Fruit fly (Drosophila melanogaster) whole organism, embryonic: ENCODE results near the gene CG5071.

Source experiments
- Atf3 ChIP-seq: fragments of 200-800 bp; sonication (Bioruptor generic); optimal IDR thresholded peaks from 3 replicates; lab custom pipeline; 2016; ENCODE audit warnings: missing biosample characterization, missing genetic modification characterization
- B-H1 ChIP-seq: fragments of 200-800 bp; sonication (Bioruptor generic); IDR thresholded peaks from 3 replicates; pipeline ENCODE4 v1.3.6; 2022; ENCODE audit warnings: missing biosample characterization, missing genetic modification characterization
- Blimp-1 ChIP-seq: fragments of 200-800 bp; sonication (Bioruptor generic); optimal IDR thresholded peaks from 3 replicates; lab custom pipeline; 2018; ENCODE audit warnings: missing biosample characterization, missing genetic modification characterization, mild to moderate bottlenecking, moderate library complexity, missing genetic modification reagents
- CG11398 ChIP-seq: fragments of 200-800 bp; sonication (Bioruptor generic); optimal IDR thresholded peaks from 2 replicates; lab custom pipeline; 2016; ENCODE audit warnings: missing biosample characterization, missing genetic modification characterization
- CG13424 ChIP-seq: fragments of 200-800 bp; sonication (Bioruptor generic); optimal IDR thresholded peaks from 2 replicates; lab custom pipeline; 2019; ENCODE audit warnings: missing biosample characterization, mild to moderate bottlenecking, missing genetic modification characterization, moderate library complexity
- CG14014 ChIP-seq: fragments of 200-800 bp; sonication (Bioruptor generic); IDR thresholded peaks from 2 replicates; pipeline ENCODE4 v1.3.6; 2022; ENCODE audit warnings: missing biosample characterization, missing genetic modification characterization
- CG14710 ChIP-seq: fragments of 200-800 bp; sonication (Bioruptor generic); optimal IDR thresholded peaks from 3 replicates; lab custom pipeline; 2019; ENCODE audit warnings: missing biosample characterization, mild to moderate bottlenecking, missing genetic modification characterization, moderate library complexity
- CG15073 ChIP-seq: fragments of 200-800 bp; sonication (Bioruptor generic); optimal IDR thresholded peaks from 2 replicates; lab custom pipeline; 2016; ENCODE audit warnings: missing biosample characterization, missing genetic modification characterization
- CG1529 ChIP-seq: fragments of 200-800 bp; sonication (Bioruptor generic); optimal IDR thresholded peaks from 3 replicates; lab custom pipeline; 2018; ENCODE audit warnings: missing biosample characterization, missing genetic modification characterization
- CG15514 ChIP-seq: fragments of 200-800 bp; sonication (Bioruptor generic); optimal IDR thresholded peaks from 3 replicates; lab custom pipeline; 2017; ENCODE audit warnings: missing biosample characterization, missing genetic modification characterization, mild to moderate bottlenecking, moderate library complexity, missing genetic modification reagents
- CG16813 ChIP-seq: fragments of 200-800 bp; sonication (Bioruptor generic); IDR thresholded peaks from 3 replicates; pipeline ENCODE4 v1.3.6; 2022; ENCODE audit warnings: missing biosample characterization, missing genetic modification characterization; ENCODE audit not compliant: partially characterized antibody
- CG17612 ChIP-seq: fragments of 200-800 bp; sonication (Bioruptor generic); IDR thresholded peaks from 2 replicates; pipeline ENCODE4 v1.3.6; 2022; ENCODE audit warnings: missing biosample characterization, missing genetic modification characterization
- CG17912 ChIP-seq: fragments of 200-800 bp; sonication (Bioruptor generic); optimal IDR thresholded peaks from 2 replicates; lab custom pipeline; 2018; ENCODE audit warnings: missing biosample characterization, mild to moderate bottlenecking, missing genetic modification characterization
- CG18011 ChIP-seq: fragments of 200-800 bp; sonication (Bioruptor generic); optimal IDR thresholded peaks from 2 replicates; lab custom pipeline; 2017; ENCODE audit warnings: missing biosample characterization, missing genetic modification characterization, mild to moderate bottlenecking, moderate library complexity, missing genotype
- CG2712 ChIP-seq: fragments of 200-800 bp; optimal IDR thresholded peaks from 3 replicates; lab custom pipeline; 2019; ENCODE audit warnings: missing biosample characterization, mild to moderate bottlenecking, missing genetic modification characterization, moderate library complexity
- CG30403 ChIP-seq: fragments of 200-800 bp; sonication (Bioruptor generic); optimal IDR thresholded peaks from 3 replicates; lab custom pipeline; 2016; ENCODE audit warnings: missing biosample characterization, missing genetic modification characterization
- CG31365 ChIP-seq: fragments of 200-800 bp; sonication (Bioruptor generic); optimal IDR thresholded peaks from 2 replicates; lab custom pipeline; 2018; ENCODE audit warnings: missing biosample characterization, mild to moderate bottlenecking, missing genetic modification characterization
- CG34422 ChIP-seq: fragments of 200-800 bp; sonication (Bioruptor generic); IDR thresholded peaks from 3 replicates; pipeline ENCODE4 v1.3.6; 2022; ENCODE audit warnings: missing biosample characterization, missing genetic modification characterization
- CG6272 ChIP-seq: fragments of 200-800 bp; sonication (Bioruptor generic); IDR thresholded peaks from 2 replicates; pipeline ENCODE4 v1.3.6; 2022; ENCODE audit warnings: missing biosample characterization, missing genetic modification characterization
- CG7963 ChIP-seq: fragments of 200-800 bp; sonication (Bioruptor generic); IDR thresholded peaks from 3 replicates; pipeline ENCODE4 v1.3.6; 2022; ENCODE audit warnings: missing biosample characterization, missing genetic modification characterization; ENCODE audit not compliant: partially characterized antibody
- CG8924 ChIP-seq: fragments of 200-800 bp; optimal IDR thresholded peaks from 3 replicates; lab custom pipeline; 2019; ENCODE audit warnings: missing biosample characterization, mild to moderate bottlenecking, missing genetic modification characterization, moderate library complexity
- CG9609 ChIP-seq: fragments of 200-800 bp; sonication (Bioruptor generic); optimal IDR thresholded peaks from 3 replicates; lab custom pipeline; 2016; ENCODE audit warnings: missing biosample characterization, missing genetic modification characterization
- CG9797 ChIP-seq: fragments of 200-800 bp; sonication (Bioruptor generic); optimal IDR thresholded peaks from 3 replicates; lab custom pipeline; 2018; ENCODE audit warnings: missing biosample characterization, mild to moderate bottlenecking, missing genetic modification characterization
- D19A ChIP-seq: fragments of 200-800 bp; optimal IDR thresholded peaks from 3 replicates; lab custom pipeline; 2019; ENCODE audit warnings: missing biosample characterization, mild to moderate bottlenecking, missing genetic modification characterization, moderate library complexity
- Dbx ChIP-seq: fragments of 200-800 bp; sonication (Bioruptor generic); IDR thresholded peaks from 3 replicates; pipeline ENCODE4 v1.3.6; 2022; ENCODE audit warnings: missing biosample characterization, missing genetic modification characterization
- E2f2 ChIP-seq: fragments of 200-800 bp; sonication (Bioruptor generic); IDR thresholded peaks from 2 replicates; pipeline ENCODE4 v1.3.6; 2022; ENCODE audit warnings: missing biosample characterization, missing genetic modification characterization
- H15 ChIP-seq: fragments of 200-800 bp; sonication (Bioruptor generic); IDR thresholded peaks from 3 replicates; pipeline ENCODE4 v1.3.6; 2022; ENCODE audit warnings: missing biosample characterization, missing genetic modification characterization
- Hr78 ChIP-seq, 2 experiments: fragments of 200-800 bp in 1 of 2; fragments of >200 bp in 1 of 2; sonication (Bioruptor generic) in 1 of 2; optimal IDR thresholded peaks; 2 replicates each; lab custom pipeline; 2017 to 2019; ENCODE audit warnings: missing biosample characterization in 2 of 2, missing genetic modification characterization in 2 of 2, mild to moderate bottlenecking in 1 of 2, moderate library complexity in 1 of 2
- Jarid2 ChIP-seq: fragments of 200-800 bp; sonication (Bioruptor generic); optimal IDR thresholded peaks from 3 replicates; lab custom pipeline; 2017; ENCODE audit warnings: mild to moderate bottlenecking, missing biosample characterization, missing genetic modification reagents, missing genetic modification characterization
- Lim3 ChIP-seq: fragments of 200-800 bp; sonication (Bioruptor generic); IDR thresholded peaks from 2 replicates; pipeline ENCODE4 v1.3.6; 2022; ENCODE audit warnings: missing biosample characterization, missing genetic modification characterization
- Neu2 ChIP-seq: fragments of 200-800 bp; sonication (Bioruptor generic); optimal IDR thresholded peaks from 3 replicates; lab custom pipeline; 2016; ENCODE audit warnings: missing biosample characterization, missing genetic modification characterization, borderline replicate concordance
- Sry-β ChIP-seq: fragments of 200-800 bp; sonication (Bioruptor generic); optimal IDR thresholded peaks from 2 replicates; lab custom pipeline; 2018; ENCODE audit warnings: missing biosample characterization, mild to moderate bottlenecking, missing genetic modification characterization, moderate library complexity
- Tbp ChIP-seq: fragments of >200 bp; optimal IDR thresholded peaks from 2 replicates; lab custom pipeline; 2018; ENCODE audit warnings: missing biosample characterization, missing genetic modification characterization
- Xbp1 ChIP-seq: fragments of 200-800 bp; sonication (Bioruptor generic); optimal IDR thresholded peaks from 3 replicates; lab custom pipeline; 2016; ENCODE audit warnings: missing biosample characterization, mild to moderate bottlenecking, missing genetic modification characterization
- bab2 ChIP-seq: fragments of 200-800 bp; sonication (Bioruptor generic); optimal IDR thresholded peaks from 2 replicates; lab custom pipeline; 2016; ENCODE audit warnings: missing biosample characterization, missing genetic modification characterization
- bowl ChIP-seq: fragments of 200-800 bp; sonication (Bioruptor generic); IDR thresholded peaks from 2 replicates; pipeline ENCODE4 v1.3.6; 2022; ENCODE audit warnings: missing biosample characterization, missing genetic modification characterization
- crp ChIP-seq, 2 experiments: fragments of 200-800 bp; sonication (Bioruptor generic); optimal IDR thresholded peaks; 2 replicates in 1 of 2; 3 replicates in 1 of 2; lab custom pipeline; 2017; ENCODE audit warnings: missing biosample characterization in 2 of 2, missing genetic modification characterization in 2 of 2, mild to moderate bottlenecking in 1 of 2, moderate library complexity in 1 of 2
- danr ChIP-seq: fragments of 200-800 bp; sonication (Bioruptor generic); IDR thresholded peaks from 2 replicates; pipeline ENCODE4 v1.3.6; 2022; ENCODE audit warnings: missing biosample characterization, missing genetic modification characterization
- ems ChIP-seq: fragments of 200-800 bp; sonication (Bioruptor generic); optimal IDR thresholded peaks from 3 replicates; lab custom pipeline; 2016; ENCODE audit warnings: missing biosample characterization, missing genetic modification characterization
- gcm2 ChIP-seq: fragments of 200-800 bp; sonication (Bioruptor generic); optimal IDR thresholded peaks from 2 replicates; lab custom pipeline; 2016; ENCODE audit warnings: missing biosample characterization, missing genetic modification characterization
- gsb ChIP-seq: fragments of 200-800 bp; sonication (Bioruptor generic); IDR thresholded peaks from 2 replicates; pipeline ENCODE4 v1.3.6; 2022; ENCODE audit warnings: missing biosample characterization, missing genetic modification characterization
- gsb-n ChIP-seq: fragments of 200-800 bp; sonication (Bioruptor generic); optimal IDR thresholded peaks from 3 replicates; lab custom pipeline; 2018; ENCODE audit warnings: missing biosample characterization, mild to moderate bottlenecking, missing genetic modification characterization
- luna ChIP-seq: fragments of 200-800 bp; sonication (Bioruptor generic); optimal IDR thresholded peaks from 2 replicates; lab custom pipeline; 2016; ENCODE audit warnings: missing biosample characterization, missing genetic modification characterization
- mam ChIP-seq: fragments of 200-800 bp; sonication (Bioruptor generic); optimal IDR thresholded peaks from 3 replicates; lab custom pipeline; 2016; ENCODE audit warnings: missing biosample characterization, missing genetic modification characterization
- odd ChIP-seq: fragments of 200-800 bp; sonication (Bioruptor generic); optimal IDR thresholded peaks from 2 replicates; lab custom pipeline; 2017; ENCODE audit warnings: missing biosample characterization, mild to moderate bottlenecking, missing genetic modification characterization
- pan ChIP-seq, 4 experiments: fragments of >200 bp in 3 of 4; fragments of 200-800 bp in 1 of 4; sonication (Bioruptor generic) in 1 of 4; optimal IDR thresholded peaks in 3 of 4; IDR thresholded peaks in 1 of 4; 2 replicates each; pipeline versions ENCODE4 v1.3.6 to Lab custom; 2017 to 2022; ENCODE audit warnings: missing biosample characterization in 2 of 4, missing genetic modification characterization in 2 of 4, mixed read lengths in 1 of 4
- scrt ChIP-seq: fragments of 200-800 bp; sonication (Bioruptor generic); optimal IDR thresholded peaks from 2 replicates; lab custom pipeline; 2018; ENCODE audit warnings: missing biosample characterization, mild to moderate bottlenecking, missing genetic modification characterization, moderate library complexity
- wdn ChIP-seq: fragments of 200-800 bp; sonication (Bioruptor generic); IDR thresholded peaks from 2 replicates; pipeline ENCODE4 v1.3.6; 2022; ENCODE audit warnings: missing biosample characterization, missing genetic modification characterization
- zen2 ChIP-seq: fragments of 200-800 bp; sonication (Bioruptor generic); IDR thresholded peaks from 3 replicates; pipeline ENCODE4 v1.3.6; 2022; ENCODE audit warnings: missing biosample characterization, missing genetic modification characterization; ENCODE audit not compliant: partially characterized antibody

CG5071 gene

DNA sequence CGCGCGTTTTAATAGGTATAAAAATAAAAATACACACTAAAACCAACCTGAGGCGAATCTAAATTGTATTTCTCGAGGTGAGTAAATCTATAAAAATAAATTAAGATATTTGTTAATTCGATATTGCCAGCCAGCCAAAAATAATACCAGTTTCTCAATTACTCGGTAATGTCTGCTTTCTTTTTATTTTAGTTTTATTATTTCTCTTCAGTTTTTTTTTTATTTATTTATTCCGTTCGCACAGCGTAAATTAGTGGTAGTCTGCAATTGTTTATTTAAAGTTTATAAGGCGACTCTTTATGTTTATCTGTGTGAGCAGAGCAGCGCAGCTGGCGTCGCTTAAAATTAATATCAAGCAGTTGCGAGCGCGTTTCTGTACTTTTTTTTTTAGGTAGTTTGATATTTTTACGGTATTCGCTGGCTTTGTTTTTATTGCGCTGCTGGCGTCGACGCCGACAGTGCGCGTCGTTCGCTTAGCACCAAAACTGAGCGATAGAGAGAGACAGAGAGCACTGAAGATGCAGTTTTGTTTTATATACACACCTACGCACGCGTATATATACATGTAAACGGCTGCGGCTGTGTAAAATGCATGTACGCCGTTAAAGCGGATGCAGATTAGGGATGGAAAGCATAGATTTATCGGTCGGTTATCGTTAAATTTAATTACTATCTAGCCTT, 29.5 kb downstream of the CG5071 start (continued):
- no peak for TF ChIP-seq ems
- peak; percentile 49; the same call in 1 of the 3 replicates for TF ChIP-seq Dbx
- TF ChIP-seq Lim3 (GFP tag; lab: Robert Waterston, UW): no peak
- TF ChIP-seq CG14710 (tag; lab: Kevin White, UChicago): no peak
- TF ChIP-seq H15: no peak
- no peak for TF ChIP-seq CG9609 (GFP tag; lab: Kevin White, UChicago)
- no peak for TF ChIP-seq CG15514 (GFP tag; lab: Kevin White, UChicago)
- TF ChIP-seq CG31365 (tag; lab: Kevin White, UChicago): peak; percentile 71
- TF ChIP-seq CG34422: no peak
- no peak for TF ChIP-seq CG17912 (GFP tag; lab: Kevin White, UChicago)
- TF ChIP-seq CG11398: no peak
- TF ChIP-seq Jarid2 (GFP tag; lab: Kevin White, UChicago): no peak
- TF ChIP-seq CG18011 (GFP tag; lab: Kevin White, UChicago): no peak
- TF ChIP-seq CG14014: no peak; the same call in 1 of the 2 replicates
- TF ChIP-seq Atf3 (GFP tag; lab: Kevin White, UChicago): no peak
- no peak for TF ChIP-seq CG6272 (GFP tag; lab: Robert Waterston, UW)
- no peak for TF ChIP-seq luna
- peak; percentile 65; the same call in 2 of the 3 replicates for TF ChIP-seq zen2 (GFP tag; lab: Robert Waterston, UW)
- no peak for TF ChIP-seq mam (GFP tag; lab: Kevin White, UChicago)
- no peak for TF ChIP-seq CG9797 (GFP tag; lab: Kevin White, UChicago)
- TF ChIP-seq bowl (GFP tag; lab: Robert Waterston, UW): no peak
- no peak for TF ChIP-seq B-H1
- TF ChIP-seq bab2 (GFP tag; lab: Kevin White, UChicago): no peak
- no peak for TF ChIP-seq CG17612 (GFP tag; lab: Robert Waterston, UW)
- no peak for TF ChIP-seq Blimp-1 (GFP tag; lab: Kevin White, UChicago)
- TF ChIP-seq odd (GFP tag; lab: Kevin White, UChicago): no peak
- no peak for TF ChIP-seq Sry-β (GFP tag; lab: Kevin White, UChicago)
- no peak for TF ChIP-seq Tbp
- no peak for TF ChIP-seq D19A (tag; lab: Kevin White, UChicago)
- no peak for TF ChIP-seq gsb (GFP tag; lab: Robert Waterston, UW)
- TF ChIP-seq Xbp1 (GFP tag; lab: Kevin White, UChicago): peak; percentile 10
- TF ChIP-seq Neu2 (GFP tag; lab: Kevin White, UChicago): peak; percentile 3
- no peak for TF ChIP-seq danr (GFP tag; lab: Robert Waterston, UW)
- TF ChIP-seq CG7963 (GFP tag; lab: Robert Waterston, UW): peak; percentile 85
- no peak; the same call in 1 of the 2 replicates for TF ChIP-seq E2f2 (GFP tag; lab: Robert Waterston, UW)
- no peak for TF ChIP-seq wdn (GFP tag; lab: Robert Waterston, UW)
- TF ChIP-seq gcm2 (GFP tag; lab: Kevin White, UChicago): no peak
- TF ChIP-seq pan (optimal IDR thresholded peaks at IDR 0.05; lab: Kevin White, UChicago): no peak
- no peak for TF ChIP-seq pan (GFP tag; optimal IDR thresholded peaks at IDR 0.05 in 1 of 2, IDR thresholded peaks at IDR 0.05 in 1 of 2)
- no peak for TF ChIP-seq CG1529 (GFP tag; lab: Kevin White, UChicago)
- no peak for TF ChIP-seq crp (GFP tag; optimal IDR thresholded peaks at IDR 0.05; lab: Kevin White, UChicago)
- no peak for TF ChIP-seq CG30403
- peak; percentile 77 for TF ChIP-seq CG16813 (GFP tag; lab: Robert Waterston, UW)
- TF ChIP-seq CG8924: peak; percentile 80
- peak; percentile 49 for TF ChIP-seq CG2712
- no peak for TF ChIP-seq CG13424 (tag; lab: Kevin White, UChicago)
- no peak for TF ChIP-seq scrt (GFP tag; lab: Kevin White, UChicago)
- TF ChIP-seq gsb-n (tag; lab: Kevin White, UChicago): peak; percentile 39
- no peak for TF ChIP-seq CG15073 (GFP tag; lab: Kevin White, UChicago)
- no peak for TF ChIP-seq Hr78 (GFP tag; optimal IDR thresholded peaks at IDR 0.05; lab: Kevin White, UChicago)
